Fruit fly (Drosophila melanogaster) S2 (cell line): ENCODE measurements around the gene Abcd3.

Experiments
- CG8478 ChIP-seq: fragments of >200 bp; optimal IDR thresholded peaks from 2 replicates; lab custom pipeline; 2018
- CTCF ChIP-seq, 2 experiments: fragments of >200 bp; optimal IDR thresholded peaks; 2 replicates each; lab custom pipeline; 2018

The Abcd3 gene

dm6 chrX:19773734-19774702 lies 23.4 kb downstream of the Abcd3 start:
- TF ChIP-seq CG8478 (no peak), CTCF (optimal IDR thresholded peaks at IDR 0.05; lab: Kevin White, UChicago) (no peak)

dm6 chrX:19775055-19775645 lies 24.6 kb downstream of the Abcd3 start:
- TF ChIP-seq CG8478 (no peak), CTCF (optimal IDR thresholded peaks at IDR 0.05; lab: Kevin White, UChicago) (no peak)

- no peak for TF ChIP-seq CG8478
- no peak for TF ChIP-seq CTCF (optimal IDR thresholded peaks at IDR 0.05; lab: Kevin White, UChicago)
Measured at dm6 chrX:19781861-19782260, 31.3 kb downstream of the Abcd3 start.

- TF ChIP-seq CTCF (optimal IDR thresholded peaks at IDR 0.05; lab: Kevin White, UChicago) (no peak), CG8478 (no peak)
Measured at dm6 chrX:19782736-19783325, 32.3 kb downstream of the Abcd3 start.

- TF ChIP-seq CG8478 (no peak), CTCF (optimal IDR thresholded peaks at IDR 0.05; lab: Kevin White, UChicago) (no peak)
Measured at dm6 chrX:19783457-19783856, 32.9 kb downstream of the Abcd3 start, which contains the start of gene zld. Gene zld (minus strand): TSS chrX:19783548.

- no peak for TF ChIP-seq CTCF (optimal IDR thresholded peaks at IDR 0.05; lab: Kevin White, UChicago)
- no peak for TF ChIP-seq CG8478
Measured at dm6 chrX:19784875-19785274, 34.3 kb downstream of the Abcd3 start.

- TF ChIP-seq CTCF (optimal IDR thresholded peaks at IDR 0.05; lab: Kevin White, UChicago), result no peak
- no peak for TF ChIP-seq CG8478
Measured at dm6 chrX:19785403-19785802, 34.8 kb downstream of the Abcd3 start.

dm6 chrX:19786823-19787222 lies 36.3 kb downstream of the Abcd3 start:
- TF ChIP-seq CTCF (optimal IDR thresholded peaks at IDR 0.05; lab: Kevin White, UChicago) (no peak), CG8478 (no peak)

DNA sequence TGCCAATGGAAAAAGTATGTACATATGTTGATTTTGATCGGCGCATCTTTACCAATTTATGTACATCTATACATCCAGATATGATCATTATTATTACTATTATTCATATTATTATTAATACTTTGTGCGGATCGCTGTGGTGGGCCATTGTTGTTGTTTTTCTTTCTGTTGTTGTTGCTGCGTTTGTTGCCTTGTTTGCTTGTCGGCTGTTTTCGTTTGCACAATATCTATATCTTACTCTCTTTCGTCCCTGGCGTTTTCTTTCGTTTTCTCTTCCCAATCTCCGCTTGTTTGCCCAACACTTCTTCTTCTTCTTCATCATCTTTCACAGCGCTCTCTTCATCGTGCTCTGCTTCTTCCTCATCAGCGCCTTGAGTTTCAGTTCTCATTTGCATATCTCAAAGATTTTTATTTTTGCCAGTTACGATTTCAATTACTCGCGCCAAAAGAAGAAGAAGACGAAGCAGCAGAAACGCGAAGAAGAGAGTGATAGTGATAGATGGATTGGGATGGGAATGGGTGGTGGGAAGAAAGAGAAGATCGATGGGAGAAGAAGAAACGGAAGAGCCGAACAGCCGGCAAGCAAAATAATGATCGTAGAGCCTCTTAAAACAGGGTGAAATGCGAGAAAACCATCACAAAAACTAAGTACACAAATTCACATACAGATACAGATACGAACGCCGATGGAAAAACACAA lies 37.5 kb downstream of the Abcd3 start:
- TF ChIP-seq CG8478, result no peak

- TF ChIP-seq CG8478 (no peak), CTCF (optimal IDR thresholded peaks at IDR 0.05; lab: Kevin White, UChicago) (no peak)
Measured at dm6 chrX:19788621-19788944, 38.0 kb downstream of the Abcd3 start.

DNA sequence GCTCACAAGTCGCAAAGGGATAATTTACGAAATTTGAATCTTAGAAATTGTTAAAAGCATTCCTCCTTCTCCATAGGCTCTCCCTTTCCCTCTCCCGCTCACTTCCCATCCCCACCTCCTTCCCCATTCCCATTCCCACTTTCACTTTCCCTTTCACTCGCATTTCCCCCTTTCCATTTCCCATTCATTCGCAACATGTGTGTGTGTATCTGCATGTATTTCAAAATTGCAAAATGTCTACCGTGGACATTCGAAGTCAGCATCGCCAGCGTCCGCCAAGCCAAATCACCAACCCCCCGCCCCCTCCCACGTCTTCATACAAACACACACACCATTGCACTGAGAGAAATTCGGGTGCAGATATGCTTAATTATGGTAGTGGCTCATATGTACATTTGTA lies 41.3 kb downstream of the Abcd3 start:
- TF ChIP-seq CG8478, result no peak
- no peak for TF ChIP-seq CTCF (optimal IDR thresholded peaks at IDR 0.05; lab: Kevin White, UChicago)

dm6 chrX:19792572-19792971 lies 42.0 kb downstream of the Abcd3 start:
- TF ChIP-seq CTCF (optimal IDR thresholded peaks at IDR 0.05; lab: Kevin White, UChicago), result no peak
- no peak for TF ChIP-seq CG8478

DNA sequence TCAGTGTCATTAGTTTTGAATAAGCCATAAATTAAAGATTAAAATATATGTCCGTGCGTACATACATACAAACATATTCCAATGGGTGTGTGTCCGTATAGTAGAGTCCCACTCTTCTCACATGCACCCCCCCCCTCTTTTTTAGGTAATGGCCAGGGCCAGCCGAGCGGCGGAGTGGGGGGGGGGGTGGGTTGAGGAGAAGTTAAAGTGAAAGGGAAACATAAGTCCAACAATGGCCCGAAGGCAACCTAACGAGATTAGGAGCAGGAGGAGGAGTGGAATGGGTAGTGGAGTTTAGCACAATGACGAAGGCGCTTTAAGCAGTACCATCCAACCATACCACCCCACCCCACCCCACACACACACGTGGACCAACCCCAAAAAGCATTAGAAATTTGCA lies 45.2 kb downstream of the Abcd3 start:
- TF ChIP-seq CTCF (optimal IDR thresholded peaks at IDR 0.05; lab: Kevin White, UChicago), result no peak
- TF ChIP-seq CG8478, result no peak

DNA sequence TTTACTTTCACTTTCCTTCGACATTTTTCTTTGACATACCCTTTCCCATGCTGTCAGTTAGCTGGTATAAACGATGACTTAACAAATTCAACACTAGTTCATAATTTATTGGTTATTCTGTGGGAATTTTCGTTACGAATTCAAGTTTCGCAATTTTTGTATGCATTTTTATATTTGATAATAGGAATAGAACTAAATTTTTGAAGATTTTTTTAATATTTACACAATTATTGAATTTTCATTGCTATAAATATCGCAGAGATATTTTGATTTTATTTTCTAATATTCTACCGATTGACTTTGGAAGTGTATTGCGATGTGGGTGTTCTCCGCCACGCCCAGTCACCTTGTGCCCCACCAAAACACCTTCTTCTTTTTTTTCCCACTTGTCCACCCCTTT lies 55.6 kb downstream of the Abcd3 start:
- TF ChIP-seq CG8478, result no peak
- no peak for TF ChIP-seq CTCF (optimal IDR thresholded peaks at IDR 0.05; lab: Kevin White, UChicago)
